Worm (Caenorhabditis elegans) whole organism, L1 larva: ENCODE data around the gene eri-9.
A peak's percentile ranks its signal among the peaks of the same experiment; 100 is the strongest.

Source experiments
- C16A3.4 ChIP-seq: fragments of 150-350 bp; optimal IDR thresholded peaks from 2 replicates; lab custom pipeline; 2014; ENCODE audit warnings: missing biosample characterization, missing genetic modification characterization
- F16B12.6 ChIP-seq: fragments of 150-350 bp; optimal IDR thresholded peaks from 2 replicates; lab custom pipeline; 2014; ENCODE audit warnings: missing biosample characterization, missing genetic modification characterization
- Y116A8C.19 ChIP-seq: sonication (generic microtip); optimal IDR thresholded peaks from 2 replicates; lab custom pipeline; 2016; ENCODE audit warnings: missing compliant biosample characterization, missing genetic modification characterization, borderline replicate concordance
- aha-1 ChIP-seq: fragments of 150-350 bp; optimal IDR thresholded peaks from 2 replicates; lab custom pipeline; 2014; ENCODE audit warnings: missing biosample characterization, missing genetic modification characterization
- alr-1 ChIP-seq: fragments of 200-800 bp; sonication (Bioruptor generic); optimal IDR thresholded peaks from 2 replicates; lab custom pipeline; 2018; ENCODE audit warnings: borderline replicate concordance, mild to moderate bottlenecking, missing genetic modification characterization, missing compliant biosample characterization
- aly-2 ChIP-seq: fragments of 150-350 bp; optimal IDR thresholded peaks from 2 replicates; lab custom pipeline; 2014; ENCODE audit warnings: missing biosample characterization, missing genetic modification characterization
- blmp-1 ChIP-seq: fragments of 150-350 bp; optimal IDR thresholded peaks from 2 replicates; lab custom pipeline; 2014; ENCODE audit warnings: missing biosample characterization, missing genetic modification characterization
- ceh-8 ChIP-seq: fragments of 200-800 bp; sonication (Bioruptor generic); optimal IDR thresholded peaks from 2 replicates; lab custom pipeline; 2018; ENCODE audit warnings: mild to moderate bottlenecking, missing genetic modification characterization, moderate library complexity, missing compliant biosample characterization
- ceh-82 ChIP-seq, 3 experiments: fragments of 150-350 bp in 1 of 3; sonication (generic microtip) in 2 of 3; optimal IDR thresholded peaks; 2 replicates each; lab custom pipeline; 2014 to 2017; ENCODE audit warnings: missing biosample characterization in 3 of 3, missing genetic modification characterization in 3 of 3
- ces-1 ChIP-seq: fragments of 150-350 bp; optimal IDR thresholded peaks from 2 replicates; lab custom pipeline; 2014; ENCODE audit warnings: missing biosample characterization, missing genetic modification reagents, missing genetic modification characterization
- dpl-1 ChIP-seq, 3 experiments: fragments of 150-350 bp in 2 of 3; sonication (generic microtip) in 1 of 3; optimal IDR thresholded peaks; 2 replicates each; lab custom pipeline; 2014 to 2017; ENCODE audit warnings: missing biosample characterization in 3 of 3, missing genetic modification characterization in 3 of 3, missing genetic modification reagents in 3 of 3
- efl-1 ChIP-seq, 4 experiments: fragments of 150-350 bp; optimal IDR thresholded peaks in 3 of 4; peaks in 1 of 4; 1 replicate in 1 of 4; 2 replicates in 3 of 4; lab custom pipeline; 2014; ENCODE audit warnings: missing biosample characterization in 2 of 4, missing genetic modification characterization in 2 of 4, missing genetic modification reagents in 2 of 4
- egl-27 ChIP-seq, 2 experiments: fragments of 150-350 bp in 1 of 2; sonication (generic microtip); optimal IDR thresholded peaks; 3 replicates each; lab custom pipeline; 2017 to 2018; ENCODE audit warnings: missing biosample characterization in 2 of 2, missing genetic modification characterization in 2 of 2, missing genetic modification reagents in 2 of 2
- elt-2 ChIP-seq: sonication (generic microtip); optimal IDR thresholded peaks from 2 replicates; lab custom pipeline; 2016; ENCODE audit warnings: missing genetic modification characterization, mild to moderate bottlenecking, inconsistent platforms, missing compliant biosample characterization, missing genetic modification reagents
- elt-3 ChIP-seq, 6 experiments: fragments of 150-350 bp in 1 of 6; sonication (generic microtip); optimal IDR thresholded peaks; 2 replicates each; lab custom pipeline; 2017 to 2018; ENCODE audit warnings: missing biosample characterization in 6 of 6, missing genetic modification characterization in 6 of 6, inconsistent platforms in 1 of 6
- ets-5 ChIP-seq: fragments of 200-800 bp; sonication (Bioruptor generic); IDR thresholded peaks from 2 replicates; pipeline ENCODE4 v1.3.6; 2022; ENCODE audit warnings: missing genetic modification characterization, missing compliant biosample characterization
- fkh-10 ChIP-seq: sonication (generic microtip); optimal IDR thresholded peaks from 2 replicates; lab custom pipeline; 2017; ENCODE audit warnings: missing biosample characterization, missing genetic modification reagents, missing genetic modification characterization
- grh-1 ChIP-seq: fragments of 200-800 bp; sonication (Bioruptor generic); IDR thresholded peaks from 2 replicates; pipeline ENCODE4 v1.3.6; 2022; ENCODE audit warnings: missing genetic modification reagents, missing genetic modification characterization, missing compliant biosample characterization
- hlh-17 ChIP-seq: fragments of 200-800 bp; sonication (Bioruptor generic); optimal IDR thresholded peaks from 2 replicates; lab custom pipeline; 2018; ENCODE audit warnings: missing genetic modification characterization, mild to moderate bottlenecking, missing compliant biosample characterization, moderate library complexity, borderline replicate concordance
- hpl-2 ChIP-seq: fragments of 150-350 bp; optimal IDR thresholded peaks from 2 replicates; lab custom pipeline; 2014; ENCODE audit warnings: missing biosample characterization, missing genetic modification reagents, missing genetic modification characterization
- jun-1 ChIP-seq: fragments of 150-350 bp; optimal IDR thresholded peaks from 2 replicates; lab custom pipeline; 2014; ENCODE audit warnings: missing biosample characterization, missing genetic modification reagents, missing genetic modification characterization
- lin-13 ChIP-seq: fragments of 150-350 bp; optimal IDR thresholded peaks from 2 replicates; lab custom pipeline; 2014; ENCODE audit warnings: missing biosample characterization, missing genetic modification reagents, missing genetic modification characterization
- lin-14 ChIP-seq: fragments of 200-800 bp; sonication (Bioruptor generic); optimal IDR thresholded peaks from 2 replicates; lab custom pipeline; 2018; ENCODE audit warnings: mild to moderate bottlenecking, missing genetic modification characterization, moderate library complexity, missing compliant biosample characterization
- lin-35 ChIP-seq, 2 experiments: fragments of 150-350 bp; optimal IDR thresholded peaks; 2 replicates each; lab custom pipeline; 2014; ENCODE audit warnings: missing biosample characterization in 2 of 2, missing genetic modification characterization in 2 of 2, missing genetic modification reagents in 2 of 2
- lir-3 ChIP-seq: sonication (generic microtip); optimal IDR thresholded peaks from 2 replicates; lab custom pipeline; 2016; ENCODE audit warnings: mild to moderate bottlenecking, missing genetic modification characterization, moderate library complexity, missing compliant biosample characterization; ENCODE audit not compliant: poor library complexity
- nhr-12 ChIP-seq: sonication (generic microtip); optimal IDR thresholded peaks from 2 replicates; lab custom pipeline; 2017; ENCODE audit warnings: missing biosample characterization, missing genetic modification characterization
- nhr-19 ChIP-seq: fragments of 200-800 bp; sonication (Bioruptor generic); conservative IDR thresholded peaks from 2 replicates; pipeline ENCODE4 v1.3.6; 2022; ENCODE audit warnings: missing genetic modification characterization, missing compliant biosample characterization
- nhr-20 ChIP-seq: sonication (generic microtip); optimal IDR thresholded peaks from 2 replicates; lab custom pipeline; 2016; ENCODE audit warnings: mild to moderate bottlenecking, missing genetic modification characterization, missing compliant biosample characterization
- nhr-71 ChIP-seq: sonication (generic microtip); optimal IDR thresholded peaks from 2 replicates; lab custom pipeline; 2016; ENCODE audit warnings: mild to moderate bottlenecking, missing genetic modification characterization, moderate library complexity, missing compliant biosample characterization
- nhr-77 ChIP-seq: fragments of 150-350 bp; optimal IDR thresholded peaks from 2 replicates; lab custom pipeline; 2014; ENCODE audit warnings: missing biosample characterization, missing genetic modification characterization
- nhr-85 ChIP-seq: sonication (generic microtip); peaks from one replicate; lab custom pipeline; 2016; ENCODE audit warnings: missing genetic modification characterization, inconsistent platforms, missing compliant biosample characterization
- pax-3 ChIP-seq: fragments of 200-800 bp; sonication (Bioruptor generic); optimal IDR thresholded peaks from 2 replicates; lab custom pipeline; 2018; ENCODE audit warnings: mild to moderate bottlenecking, missing genetic modification characterization, moderate library complexity, missing compliant biosample characterization
- rnt-1 ChIP-seq: sonication (generic microtip); optimal IDR thresholded peaks from 2 replicates; lab custom pipeline; 2016; ENCODE audit warnings: mild to moderate bottlenecking, missing genetic modification characterization, moderate library complexity, missing compliant biosample characterization
- skn-1 ChIP-seq: fragments of 150-350 bp; optimal IDR thresholded peaks from 2 replicates; lab custom pipeline; 2014; ENCODE audit warnings: missing biosample characterization, missing genetic modification characterization
- snpc-4 ChIP-seq: fragments of 150-350 bp; optimal IDR thresholded peaks from 2 replicates; lab custom pipeline; 2014; ENCODE audit warnings: missing biosample characterization, missing genetic modification characterization
- sox-4 ChIP-seq: sonication (generic microtip); optimal IDR thresholded peaks from 2 replicates; lab custom pipeline; 2016; ENCODE audit warnings: missing genetic modification characterization, missing compliant biosample characterization
- sptf-1 ChIP-seq: fragments of 150-350 bp; optimal IDR thresholded peaks from 2 replicates; lab custom pipeline; 2014; ENCODE audit warnings: missing biosample characterization, missing genetic modification characterization
- tbx-2 ChIP-seq: sonication (generic microtip); optimal IDR thresholded peaks from 2 replicates; lab custom pipeline; 2016; ENCODE audit warnings: missing genetic modification characterization, missing compliant biosample characterization
- tlp-1 ChIP-seq: fragments of 150-350 bp; optimal IDR thresholded peaks from 2 replicates; lab custom pipeline; 2014; ENCODE audit warnings: missing biosample characterization, missing genetic modification characterization
- unc-62 ChIP-seq: fragments of 150-350 bp; optimal IDR thresholded peaks from 2 replicates; lab custom pipeline; 2014; ENCODE audit warnings: missing biosample characterization, missing genetic modification reagents, missing genetic modification characterization
- unc-86 ChIP-seq: sonication (generic microtip); optimal IDR thresholded peaks from 2 replicates; lab custom pipeline; 2016; ENCODE audit warnings: missing genetic modification characterization, missing compliant biosample characterization
- vab-15 ChIP-seq: sonication (generic microtip); optimal IDR thresholded peaks from 2 replicates; lab custom pipeline; 2017; ENCODE audit warnings: missing genotype, mild to moderate bottlenecking, missing genetic modification characterization, missing compliant biosample characterization
- zag-1 ChIP-seq: fragments of 150-350 bp; optimal IDR thresholded peaks from 2 replicates; lab custom pipeline; 2014; ENCODE audit warnings: missing biosample characterization, missing genetic modification characterization
- zip-4 ChIP-seq: fragments of 200-800 bp; sonication (Bioruptor generic); optimal IDR thresholded peaks from 2 replicates; lab custom pipeline; 2018; ENCODE audit warnings: mild to moderate bottlenecking, missing genetic modification characterization, moderate library complexity, missing compliant biosample characterization
- ztf-4 ChIP-seq: fragments of 150-350 bp; optimal IDR thresholded peaks from 2 replicates; lab custom pipeline; 2014; ENCODE audit warnings: missing biosample characterization, missing genetic modification characterization

The eri-9 gene

DNA sequence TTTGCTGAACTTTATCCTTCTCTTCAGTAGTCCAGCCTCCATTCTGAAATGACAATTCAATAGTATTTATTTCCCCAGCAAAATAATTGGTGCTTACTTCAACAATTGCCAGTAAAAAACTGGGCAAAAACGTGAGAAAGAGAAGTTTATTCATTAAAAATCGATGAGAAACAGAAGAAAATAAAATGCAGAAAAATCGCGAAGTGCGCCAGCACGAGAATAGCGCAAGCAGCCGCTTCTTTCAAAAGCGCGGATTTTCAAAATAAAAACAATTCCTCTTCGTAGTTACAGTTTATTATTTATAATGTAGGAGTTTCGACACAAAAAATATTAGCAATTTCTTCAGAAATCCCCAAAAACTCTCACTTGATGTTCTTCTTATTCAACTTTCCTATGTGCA lies 30.6 kb downstream of the eri-9 start, which contains the start of gene C27F2.9 (continued):
- peak; percentile 71 for TF ChIP-seq lin-13 (GFP tag; lab: Kevin White, UChicago)
- TF ChIP-seq aha-1 (tag; lab: Kevin White, UChicago): peak; percentile 56
- no peak for TF ChIP-seq alr-1 (tag; lab: Kevin White, UChicago)
- peak; percentile 91 for TF ChIP-seq nhr-19 (GFP tag; lab: Robert Waterston, UW)
- TF ChIP-seq lin-14 (GFP tag; lab: Kevin White, UChicago): peak; percentile 88
- TF ChIP-seq F16B12.6 (tag; lab: Kevin White, UChicago): peak; percentile 75
- peak in 4 of 6 experiments; percentile 3 to 87 (median 56) for TF ChIP-seq elt-3 (tag; optimal IDR thresholded peaks at IDR 0.05; lab: Kevin White, UChicago)
- TF ChIP-seq ces-1: no peak
- no peak for TF ChIP-seq unc-62
- no peak for TF ChIP-seq hpl-2 (GFP tag; lab: Kevin White, UChicago)
- no peak for TF ChIP-seq hlh-17
- TF ChIP-seq zag-1 (tag; lab: Kevin White, UChicago): peak; percentile 18
- peak; percentile 99 to 100 (median 99) for TF ChIP-seq dpl-1 (GFP tag; optimal IDR thresholded peaks at IDR 0.05; lab: Kevin White, UChicago)
- peak; percentile 72 for TF ChIP-seq zip-4 (GFP tag; lab: Kevin White, UChicago)
- no peak for TF ChIP-seq ets-5 (GFP tag; lab: Robert Waterston, UW)
- TF ChIP-seq tlp-1 (tag; lab: Kevin White, UChicago): no peak
- TF ChIP-seq nhr-85 (tag; lab: Kevin White, UChicago): peak; percentile 93
- peak; percentile 85 for TF ChIP-seq grh-1 (GFP tag; lab: Robert Waterston, UW)
- TF ChIP-seq vab-15 (tag; lab: Kevin White, UChicago): no peak
- TF ChIP-seq ceh-82 (tag; optimal IDR thresholded peaks at IDR 0.05; lab: Kevin White, UChicago): peak; percentile 89 to 94 (median 93)
- TF ChIP-seq nhr-77: peak; percentile 72
- TF ChIP-seq fkh-10 (GFP tag; lab: Kevin White, UChicago): peak; percentile 73
- TF ChIP-seq nhr-12 (tag; lab: Kevin White, UChicago): peak; percentile 21
- TF ChIP-seq sox-4 (tag; lab: Kevin White, UChicago): peak; percentile 82
- TF ChIP-seq ceh-8 (GFP tag; lab: Kevin White, UChicago): peak; percentile 84
- no peak for TF ChIP-seq egl-27 (tag; optimal IDR thresholded peaks at IDR 0.05; lab: Kevin White, UChicago)
- no peak for TF ChIP-seq Y116A8C.19 (tag; lab: Kevin White, UChicago)
- TF ChIP-seq lin-35 (GFP tag; optimal IDR thresholded peaks at IDR 0.05; lab: Kevin White, UChicago): peak; percentile 99 to 100
- peak; percentile 79 for TF ChIP-seq jun-1 (tag; lab: Kevin White, UChicago)
- TF ChIP-seq lir-3 (tag; lab: Kevin White, UChicago): peak; percentile 77
- TF ChIP-seq aly-2 (tag; lab: Kevin White, UChicago): peak; percentile 85
- peak; percentile 95 for TF ChIP-seq nhr-71 (tag; lab: Kevin White, UChicago)
- TF ChIP-seq rnt-1: peak; percentile 96
- TF ChIP-seq, all 84 proteins: peak for 65

DNA sequence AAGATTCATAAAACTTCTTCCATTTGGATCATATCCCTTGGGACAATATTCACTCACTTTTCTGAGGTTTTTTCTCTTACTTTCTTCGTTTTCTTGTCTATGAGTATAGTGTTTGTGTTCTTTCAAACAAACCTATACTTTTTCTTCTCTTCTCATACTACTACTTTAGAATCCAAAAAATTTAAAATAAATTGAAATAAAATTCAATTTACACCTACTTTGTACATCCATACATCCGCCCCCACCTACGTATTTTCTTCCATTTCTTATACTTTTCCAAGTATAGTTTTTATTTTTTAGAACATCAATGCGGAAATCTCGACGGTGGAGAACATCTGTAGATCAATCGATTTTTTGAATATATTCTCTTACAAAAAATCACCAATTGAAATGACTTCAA lies 33.0 kb downstream of the eri-9 start, which contains the start of gene nca-2:
Gene nca-2, plus strand, starts transcription at position 301 of the 400 bp plus-strand sequence.
- TF ChIP-seq sptf-1 (tag; lab: Kevin White, UChicago) (no peak), C16A3.4 (tag; lab: Kevin White, UChicago) (no peak), unc-86 (tag; lab: Kevin White, UChicago) (no peak), ztf-4 (tag; lab: Kevin White, UChicago) (no peak), blmp-1 (tag; lab: Kevin White, UChicago) (no peak), hpl-2 (GFP tag; lab: Kevin White, UChicago) (no peak), efl-1 (optimal IDR thresholded peaks at IDR 0.05; lab: Kevin White, UChicago) (no peak), efl-1 (GFP tag; optimal IDR thresholded peaks at IDR 0.05 in 1 of 2; lab: Kevin White, UChicago) (no peak), elt-2 (tag; lab: Kevin White, UChicago) (no peak), ets-5 (GFP tag; lab: Robert Waterston, UW) (no peak), nhr-77 (no peak), tbx-2 (tag; lab: Kevin White, UChicago) (no peak), lin-35 (GFP tag; optimal IDR thresholded peaks at IDR 0.05; lab: Kevin White, UChicago) (no peak), nhr-20 (no peak), nhr-85 (tag; lab: Kevin White, UChicago) (no peak), grh-1 (GFP tag; lab: Robert Waterston, UW) (no peak), snpc-4 (no peak), skn-1 (tag; lab: Kevin White, UChicago) (no peak), pax-3 (tag; lab: Kevin White, UChicago) (no peak)
